Fruit fly (Drosophila melanogaster) whole organism, embryonic: ENCODE data around the gene mst.
A peak's percentile ranks its signal among the peaks of the same experiment; 100 is the strongest.

ENCODE experiments used
- Aef1 ChIP-seq: fragments of 200-800 bp; sonication (Bioruptor generic); IDR thresholded peaks from 3 replicates; pipeline ENCODE4 v1.3.6; 2022; ENCODE audit warnings: missing biosample characterization, missing genetic modification characterization
- BEAF-32 ChIP-seq: fragments of 200-800 bp; sonication (Bioruptor generic); optimal IDR thresholded peaks from 3 replicates; lab custom pipeline; 2017; ENCODE audit warnings: missing biosample characterization, missing genetic modification characterization, mild to moderate bottlenecking, moderate library complexity, missing genetic modification reagents
- CG10209 ChIP-seq: fragments of 200-800 bp; sonication (Bioruptor generic); optimal IDR thresholded peaks from 3 replicates; lab custom pipeline; 2017; ENCODE audit warnings: missing biosample characterization, mild to moderate bottlenecking, missing genetic modification characterization, missing genetic modification reagents
- CG10267 ChIP-seq: fragments of 200-800 bp; sonication (Bioruptor generic); optimal IDR thresholded peaks from 2 replicates; lab custom pipeline; 2018; ENCODE audit warnings: missing biosample characterization, mild to moderate bottlenecking, missing genetic modification characterization, moderate library complexity
- CG10274 ChIP-seq: fragments of 200-800 bp; sonication (Bioruptor generic); optimal IDR thresholded peaks from 3 replicates; lab custom pipeline; 2017; ENCODE audit warnings: missing biosample characterization, mild to moderate bottlenecking, missing genetic modification characterization
- CG10321 ChIP-seq: fragments of 200-800 bp; sonication (Bioruptor generic); IDR thresholded peaks from 2 replicates; pipeline ENCODE4 v1.3.6; 2022; ENCODE audit warnings: missing biosample characterization, missing genetic modification characterization
- CG10543 ChIP-seq: fragments of 200-800 bp; sonication (Bioruptor generic); optimal IDR thresholded peaks from 3 replicates; lab custom pipeline; 2017; ENCODE audit warnings: missing biosample characterization, mild to moderate bottlenecking, missing genetic modification characterization, moderate library complexity
- CG13296 ChIP-seq: fragments of 200-800 bp; sonication (Bioruptor generic); optimal IDR thresholded peaks from 3 replicates; lab custom pipeline; 2018; ENCODE audit warnings: missing biosample characterization, mild to moderate bottlenecking, missing genetic modification characterization
- CG15011 ChIP-seq: fragments of 200-800 bp; sonication (Bioruptor generic); optimal IDR thresholded peaks from 3 replicates; lab custom pipeline; 2018; ENCODE audit warnings: missing biosample characterization, mild to moderate bottlenecking, missing genetic modification characterization
- CG17612 ChIP-seq: fragments of 200-800 bp; sonication (Bioruptor generic); IDR thresholded peaks from 2 replicates; pipeline ENCODE4 v1.3.6; 2022; ENCODE audit warnings: missing biosample characterization, missing genetic modification characterization
- CG17829 ChIP-seq: fragments of 200-800 bp; optimal IDR thresholded peaks from 2 replicates; lab custom pipeline; 2019; ENCODE audit warnings: missing biosample characterization, mild to moderate bottlenecking, missing genetic modification characterization, moderate library complexity
- CG3847 ChIP-seq: fragments of 200-800 bp; sonication (Bioruptor generic); IDR thresholded peaks from 2 replicates; pipeline ENCODE4 v1.3.6; 2022; ENCODE audit warnings: missing biosample characterization, missing genetic modification characterization
- CG4360 ChIP-seq: fragments of 200-800 bp; sonication (Bioruptor generic); IDR thresholded peaks from 2 replicates; pipeline ENCODE4 v1.3.6; 2022; ENCODE audit warnings: missing biosample characterization, missing genetic modification characterization
- CG5180 ChIP-seq: fragments of 200-800 bp; sonication (Bioruptor generic); optimal IDR thresholded peaks from 3 replicates; lab custom pipeline; 2017; ENCODE audit warnings: missing biosample characterization, missing genetic modification characterization, mild to moderate bottlenecking, moderate library complexity, missing genetic modification reagents
- CG6254 ChIP-seq: fragments of 200-800 bp; sonication (Bioruptor generic); optimal IDR thresholded peaks from 3 replicates; lab custom pipeline; 2017; ENCODE audit warnings: mild to moderate bottlenecking, missing biosample characterization, missing genetic modification reagents, missing genetic modification characterization
- CG6813 ChIP-seq: fragments of 200-800 bp; sonication (Bioruptor generic); optimal IDR thresholded peaks from 2 replicates; lab custom pipeline; 2017; ENCODE audit warnings: missing biosample characterization, missing genetic modification characterization, mild to moderate bottlenecking, moderate library complexity, missing genetic modification reagents
- CG7786 ChIP-seq: fragments of 200-800 bp; sonication (Bioruptor generic); optimal IDR thresholded peaks from 2 replicates; lab custom pipeline; 2016; ENCODE audit warnings: missing biosample characterization, missing genetic modification characterization
- CG7963 ChIP-seq: fragments of 200-800 bp; sonication (Bioruptor generic); IDR thresholded peaks from 3 replicates; pipeline ENCODE4 v1.3.6; 2022; ENCODE audit warnings: missing biosample characterization, missing genetic modification characterization; ENCODE audit not compliant: partially characterized antibody
- ERR ChIP-seq: fragments of 200-800 bp; sonication (Bioruptor generic); optimal IDR thresholded peaks from 2 replicates; lab custom pipeline; 2016; ENCODE audit warnings: missing biosample characterization, missing genetic modification characterization
- HLH4C ChIP-seq: fragments of 200-800 bp; sonication (Bioruptor generic); IDR thresholded peaks from 3 replicates; pipeline ENCODE4 v1.3.6; 2022; ENCODE audit warnings: missing biosample characterization, missing genetic modification characterization; ENCODE audit not compliant: partially characterized antibody
- Hey ChIP-seq: fragments of 200-800 bp; sonication (Bioruptor generic); optimal IDR thresholded peaks from 3 replicates; lab custom pipeline; 2018; ENCODE audit warnings: missing biosample characterization, mild to moderate bottlenecking, missing genetic modification characterization
- HmgD ChIP-seq: fragments of 200-800 bp; sonication (Bioruptor generic); optimal IDR thresholded peaks from 3 replicates; lab custom pipeline; 2016; ENCODE audit warnings: missing biosample characterization, missing genetic modification characterization
- HmgZ ChIP-seq: fragments of 200-800 bp; sonication (Bioruptor generic); optimal IDR thresholded peaks from 2 replicates; lab custom pipeline; 2018; ENCODE audit warnings: missing biosample characterization, mild to moderate bottlenecking, missing genetic modification characterization
- MBD-R2 ChIP-seq: fragments of 200-800 bp; sonication (Bioruptor generic); IDR thresholded peaks from 2 replicates; pipeline ENCODE4 v1.3.6; 2022; ENCODE audit warnings: missing biosample characterization, missing genetic modification characterization
- Med ChIP-seq: fragments of 200-800 bp; sonication (Bioruptor generic); peaks from one replicate; lab custom pipeline; 2016; ENCODE audit warnings: missing biosample characterization, missing genetic modification characterization, mild to moderate bottlenecking, inconsistent platforms, moderate library complexity
- Side ChIP-seq: fragments of 200-800 bp; sonication (Bioruptor generic); optimal IDR thresholded peaks from 2 replicates; lab custom pipeline; 2016; ENCODE audit warnings: missing biosample characterization, missing genetic modification characterization
- Sry-δ ChIP-seq: fragments of 200-800 bp; sonication (Bioruptor generic); optimal IDR thresholded peaks from 2 replicates; lab custom pipeline; 2016; ENCODE audit warnings: missing biosample characterization, missing genetic modification characterization
- Trl ChIP-seq, 3 experiments: fragments of >200 bp in 2 of 3; fragments of 200-800 bp in 1 of 3; sonication (Bioruptor generic) in 1 of 3; optimal IDR thresholded peaks; 2 replicates in 1 of 3; 3 replicates in 2 of 3; lab custom pipeline; 2016 to 2017; ENCODE audit warnings: missing biosample characterization in 1 of 3, missing genetic modification characterization in 1 of 3
- amos ChIP-seq: fragments of 200-800 bp; sonication (Bioruptor generic); IDR thresholded peaks from 2 replicates; pipeline ENCODE4 v1.3.6; 2022; ENCODE audit warnings: missing biosample characterization, missing genetic modification characterization; ENCODE audit not compliant: partially characterized antibody
- bbx ChIP-seq: fragments of 200-800 bp; sonication (Bioruptor generic); IDR thresholded peaks from 2 replicates; pipeline ENCODE4 v1.3.6; 2022; ENCODE audit warnings: missing biosample characterization, missing genetic modification characterization; ENCODE audit not compliant: partially characterized antibody
- bsh ChIP-seq, 2 experiments: fragments of 200-800 bp; sonication (Bioruptor generic); optimal IDR thresholded peaks; 2 replicates each; lab custom pipeline; 2017 to 2018; ENCODE audit warnings: mild to moderate bottlenecking in 2 of 2, missing biosample characterization in 2 of 2, missing genetic modification characterization in 2 of 2, moderate library complexity in 1 of 2
- crol ChIP-seq: fragments of 200-800 bp; sonication (Bioruptor generic); IDR thresholded peaks from 2 replicates; pipeline ENCODE4 v1.3.6; 2022; ENCODE audit warnings: missing biosample characterization, missing genetic modification characterization
- crp ChIP-seq, 2 experiments: fragments of 200-800 bp; sonication (Bioruptor generic); optimal IDR thresholded peaks; 2 replicates in 1 of 2; 3 replicates in 1 of 2; lab custom pipeline; 2017; ENCODE audit warnings: missing biosample characterization in 2 of 2, missing genetic modification characterization in 2 of 2, mild to moderate bottlenecking in 1 of 2, moderate library complexity in 1 of 2
- da ChIP-seq: fragments of 200-800 bp; sonication (Bioruptor generic); optimal IDR thresholded peaks from 2 replicates; lab custom pipeline; 2016; ENCODE audit warnings: missing biosample characterization, missing genetic modification characterization
- exex ChIP-seq: fragments of 200-800 bp; sonication (Bioruptor generic); optimal IDR thresholded peaks from 4 replicates; lab custom pipeline; 2018; ENCODE audit warnings: missing biosample characterization, mild to moderate bottlenecking, missing genetic modification characterization, moderate library complexity
- gem ChIP-seq: fragments of 200-800 bp; sonication (Bioruptor generic); optimal IDR thresholded peaks from 2 replicates; lab custom pipeline; 2019; ENCODE audit warnings: missing biosample characterization, mild to moderate bottlenecking, missing genetic modification characterization, moderate library complexity
- kni ChIP-seq: fragments of 200-800 bp; sonication (Bioruptor generic); optimal IDR thresholded peaks from 3 replicates; lab custom pipeline; 2017; ENCODE audit warnings: mild to moderate bottlenecking, missing biosample characterization, missing genetic modification reagents, missing genetic modification characterization
- nau ChIP-seq: fragments of 200-800 bp; sonication (Bioruptor generic); optimal IDR thresholded peaks from 3 replicates; lab custom pipeline; 2017; ENCODE audit warnings: missing biosample characterization, mild to moderate bottlenecking, missing genetic modification characterization, missing genetic modification reagents
- phol ChIP-seq: fragments of 200-800 bp; sonication (Bioruptor generic); optimal IDR thresholded peaks from 3 replicates; lab custom pipeline; 2018; ENCODE audit warnings: missing biosample characterization, mild to moderate bottlenecking, missing genetic modification characterization, moderate library complexity
- rib ChIP-seq: fragments of 200-800 bp; sonication (Bioruptor generic); IDR thresholded peaks from 2 replicates; pipeline ENCODE4 v1.3.6; 2022; ENCODE audit warnings: missing biosample characterization, missing genetic modification characterization
- slbo ChIP-seq: fragments of 200-800 bp; sonication (Bioruptor generic); IDR thresholded peaks from 2 replicates; pipeline ENCODE4 v1.3.6; 2022; ENCODE audit warnings: missing biosample characterization, missing genetic modification characterization
- sna ChIP-seq: fragments of 200-800 bp; sonication (Bioruptor generic); IDR thresholded peaks from 2 replicates; pipeline ENCODE4 v1.3.6; 2022; ENCODE audit warnings: missing biosample characterization, missing genetic modification characterization; ENCODE audit not compliant: partially characterized antibody
- sqz ChIP-seq: fragments of 200-800 bp; sonication (Bioruptor generic); optimal IDR thresholded peaks from 3 replicates; lab custom pipeline; 2018; ENCODE audit warnings: missing biosample characterization, mild to moderate bottlenecking, missing genetic modification characterization
- ssp ChIP-seq: fragments of 200-800 bp; sonication (Bioruptor generic); IDR thresholded peaks from 2 replicates; pipeline ENCODE4 v1.3.6; 2022; ENCODE audit warnings: missing biosample characterization, missing genetic modification characterization
- sug ChIP-seq: fragments of 200-800 bp; optimal IDR thresholded peaks from 2 replicates; lab custom pipeline; 2019; ENCODE audit warnings: missing biosample characterization, mild to moderate bottlenecking, missing genetic modification characterization, moderate library complexity
- tll ChIP-seq, 2 experiments: fragments of 200-800 bp in 1 of 2; fragments of >200 bp in 1 of 2; sonication (Bioruptor generic) in 1 of 2; optimal IDR thresholded peaks; 2 replicates each; lab custom pipeline; 2017 to 2019; ENCODE audit warnings: missing biosample characterization in 2 of 2, missing genetic modification characterization in 2 of 2, mild to moderate bottlenecking in 1 of 2, moderate library complexity in 1 of 2

The mst gene

DNA sequence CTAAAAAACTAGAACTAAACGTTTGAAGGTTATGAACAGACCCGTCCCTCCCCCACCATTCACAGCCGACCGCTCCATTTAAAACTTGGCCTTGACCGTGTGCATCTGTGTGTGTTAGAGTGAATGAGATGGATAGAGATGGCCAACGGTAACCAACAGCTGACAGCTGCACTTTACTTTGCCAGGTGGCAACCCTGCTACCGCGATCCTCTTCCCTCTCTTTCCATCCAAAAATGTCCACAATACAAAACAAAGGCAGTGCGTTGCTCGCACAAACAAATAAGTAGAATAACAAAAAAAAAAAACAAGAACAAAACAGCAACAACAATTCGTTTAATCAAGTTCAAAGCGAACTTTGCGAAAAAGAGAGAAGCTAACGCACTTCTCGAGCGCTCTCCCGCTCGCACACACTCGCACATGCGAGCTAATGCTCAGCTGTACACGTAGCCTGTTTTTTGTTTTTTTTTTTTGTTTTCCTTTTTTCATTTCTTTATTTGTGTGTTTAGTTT is 20.3 kb upstream of the mst start (continued):
- TF ChIP-seq sug (peak; percentile 7), Med (peak; percentile 32), CG7786 (GFP tag; lab: Kevin White, UChicago) (no peak), sqz (GFP tag; lab: Kevin White, UChicago) (peak; percentile 22), bsh (GFP tag; optimal IDR thresholded peaks at IDR 0.05; lab: Kevin White, UChicago) (peak in 1 of 2 experiments; percentile 30), ssp (no peak), sna (GFP tag; lab: Robert Waterston, UW) (0 out of 2 replicates have a peak, but pooled peaks have one; percentile 37), rib (GFP tag; lab: Robert Waterston, UW) (peak; percentile 74), bbx (GFP tag; lab: Robert Waterston, UW) (no peak), CG17612 (GFP tag; lab: Robert Waterston, UW) (no peak), HmgD (GFP tag; lab: Kevin White, UChicago) (no peak), CG10543 (GFP tag; lab: Kevin White, UChicago) (no peak), CG6254 (GFP tag; lab: Kevin White, UChicago) (no peak), nau (GFP tag; lab: Kevin White, UChicago) (peak; percentile 48), HLH4C (GFP tag; lab: Robert Waterston, UW) (0 out of 3 replicates have a peak, but pooled peaks have one; percentile 10), crol (peak; percentile 73), Sry-δ (peak; percentile 35), da (GFP tag; lab: Kevin White, UChicago) (peak; percentile 76), Trl (optimal IDR thresholded peaks at IDR 0.05; lab: Kevin White, UChicago) (peak; percentile 34 to 69), Trl (GFP tag; optimal IDR thresholded peaks at IDR 0.05; lab: Kevin White, UChicago) (no peak), MBD-R2 (GFP tag; lab: Robert Waterston, UW) (peak; percentile 24; the same call in 1 of the 2 replicates), CG10321 (GFP tag; lab: Robert Waterston, UW) (peak; percentile 68), kni (GFP tag; lab: Kevin White, UChicago) (peak; percentile 73), CG3847 (GFP tag; lab: Robert Waterston, UW) (peak; percentile 20; the same call in 1 of the 2 replicates), CG5180 (no peak), CG10274 (GFP tag; lab: Kevin White, UChicago) (no peak), ERR (no peak), phol (tag; lab: Kevin White, UChicago) (peak; percentile 4), CG7963 (0 out of 3 replicates have a peak, but pooled peaks have one; percentile 18), CG13296 (GFP tag; lab: Kevin White, UChicago) (no peak), CG6813 (no peak), HmgZ (tag; lab: Kevin White, UChicago) (peak; percentile 36)

DNA sequence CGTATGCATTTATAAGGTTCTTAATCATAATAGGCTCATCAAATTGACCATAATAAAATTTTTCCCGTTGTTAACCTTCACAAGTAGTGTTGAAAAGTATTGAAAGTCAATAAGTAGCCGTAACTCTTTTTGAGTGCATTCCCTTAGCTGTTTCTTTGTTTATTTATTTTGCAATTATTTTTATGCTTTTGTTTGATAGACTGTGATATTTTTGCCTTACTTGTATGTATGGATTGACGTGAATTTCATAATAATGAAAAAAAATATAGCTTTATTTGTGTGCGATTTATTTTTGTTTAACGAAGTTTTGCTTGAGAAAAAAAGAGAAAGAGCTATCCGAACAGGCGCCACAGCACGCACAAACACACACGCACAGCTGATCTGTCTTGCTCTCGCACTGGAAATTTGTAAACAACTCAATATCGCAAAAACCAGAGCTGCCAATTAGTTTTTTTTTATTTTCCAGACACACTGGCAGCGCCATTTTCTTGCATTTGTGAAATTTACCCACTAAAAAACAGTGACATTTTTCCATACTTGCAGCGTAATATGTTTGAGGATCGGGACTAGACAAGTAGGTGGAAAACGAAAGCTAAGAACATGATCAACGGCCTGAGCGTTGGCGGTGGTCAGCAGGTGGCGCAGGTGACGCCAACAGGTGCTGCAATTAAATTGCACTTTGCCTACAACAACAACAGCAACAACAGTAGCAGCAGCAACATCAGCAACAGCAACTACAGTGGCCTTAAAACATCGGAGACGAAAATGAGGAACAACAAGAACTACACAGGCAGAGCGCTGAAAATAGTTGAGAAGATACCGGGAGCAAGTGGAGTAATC is 19.4 kb upstream of the mst start:
- TF ChIP-seq amos, result peak; percentile 19; the same call in 1 of the 2 replicates
- TF ChIP-seq gem, result peak; percentile 6
- no peak for TF ChIP-seq CG10321 (GFP tag; lab: Robert Waterston, UW)
- no peak for TF ChIP-seq Aef1 (GFP tag; lab: Robert Waterston, UW)
- peak; percentile 64 for TF ChIP-seq CG10267 (tag; lab: Kevin White, UChicago)
- TF ChIP-seq CG10543 (GFP tag; lab: Kevin White, UChicago), result peak; percentile 14
- TF ChIP-seq slbo (GFP tag; lab: Robert Waterston, UW), result 0 out of 2 replicates have a peak, but pooled peaks have one; percentile 19
- peak in 1 of 2 experiments; percentile 74 for TF ChIP-seq crp (GFP tag; optimal IDR thresholded peaks at IDR 0.05; lab: Kevin White, UChicago)
- no peak for TF ChIP-seq CG10209 (GFP tag; lab: Kevin White, UChicago)
- TF ChIP-seq Hey (tag; lab: Kevin White, UChicago), result no peak
- peak; percentile 71 for TF ChIP-seq Med
- TF ChIP-seq Side, result no peak
- no peak for TF ChIP-seq CG15011 (GFP tag; lab: Kevin White, UChicago)
- TF ChIP-seq CG4360 (GFP tag; lab: Robert Waterston, UW), result peak; percentile 76
- peak; percentile 20 for TF ChIP-seq CG17829 (tag; lab: Kevin White, UChicago)
- TF ChIP-seq tll (GFP tag; optimal IDR thresholded peaks at IDR 0.05; lab: Kevin White, UChicago), result no peak
- peak; percentile 1 for TF ChIP-seq exex (tag; lab: Kevin White, UChicago)
- TF ChIP-seq BEAF-32 (GFP tag; lab: Kevin White, UChicago), result peak; percentile 30
